Worm (Caenorhabditis elegans) whole organism, L4 larva: Measurements from ENCODE around the gene spp-20.

Experiments used
- egl-27 ChIP-seq: sonication (generic microtip); optimal IDR thresholded peaks from 3 replicates; lab custom pipeline; 2017; ENCODE audit warnings: missing biosample characterization, missing genetic modification reagents, missing genetic modification characterization
- lin-1 ChIP-seq: fragments of 200-800 bp; sonication (Bioruptor generic); IDR thresholded peaks from 2 replicates; pipeline ENCODE4 v1.3.6; 2022; ENCODE audit warnings: missing genetic modification reagents, missing genetic modification characterization, missing compliant biosample characterization
- nhr-102 ChIP-seq: sonication (generic microtip); optimal IDR thresholded peaks from 2 replicates; lab custom pipeline; 2016; ENCODE audit warnings: mild to moderate bottlenecking, missing genetic modification characterization, moderate library complexity, missing compliant biosample characterization
- nhr-237 ChIP-seq: sonication (generic microtip); optimal IDR thresholded peaks from 2 replicates; lab custom pipeline; 2017; ENCODE audit warnings: missing biosample characterization, missing genetic modification characterization
- skn-1 ChIP-seq: fragments of 150-350 bp; optimal IDR thresholded peaks from 2 replicates; lab custom pipeline; 2014; ENCODE audit warnings: missing biosample characterization, missing genetic modification characterization
- unc-62 ChIP-seq, 3 experiments: fragments of 150-350 bp in 1 of 3; sonication (generic microtip); optimal IDR thresholded peaks in 2 of 3; peaks in 1 of 3; 1 replicate in 1 of 3; 2 replicates in 2 of 3; lab custom pipeline; 2014 to 2017; ENCODE audit warnings: missing biosample characterization in 3 of 3, missing genetic modification characterization in 3 of 3, missing genetic modification reagents in 3 of 3, missing genotype in 1 of 3
- zag-1 ChIP-seq: fragments of 150-350 bp; optimal IDR thresholded peaks from 2 replicates; lab custom pipeline; 2014; ENCODE audit warnings: missing biosample characterization, missing genetic modification characterization

- TF ChIP-seq skn-1 (tag; lab: Kevin White, UChicago) (no peak), egl-27 (tag; lab: Kevin White, UChicago) (no peak), zag-1 (tag; lab: Kevin White, UChicago) (no peak), nhr-102 (no peak), unc-62 (GFP tag; optimal IDR thresholded peaks at IDR 0.05 in 1 of 2; lab: Kevin White, UChicago) (peak in 1 of 2 experiments; percentile 98), unc-62 (tag; optimal IDR thresholded peaks at IDR 0.05; lab: Kevin White, UChicago) (no peak), nhr-237 (tag; lab: Kevin White, UChicago) (no peak), lin-1 (GFP tag; lab: Robert Waterston, UW) (no peak)
Observed at ce11 chrV:6517305-6518224, 40.4 kb downstream of the spp-20 start.
